Fruit fly (Drosophila melanogaster): ENCODE results near the gene Gr64c.

Gr64c gene

DNA sequence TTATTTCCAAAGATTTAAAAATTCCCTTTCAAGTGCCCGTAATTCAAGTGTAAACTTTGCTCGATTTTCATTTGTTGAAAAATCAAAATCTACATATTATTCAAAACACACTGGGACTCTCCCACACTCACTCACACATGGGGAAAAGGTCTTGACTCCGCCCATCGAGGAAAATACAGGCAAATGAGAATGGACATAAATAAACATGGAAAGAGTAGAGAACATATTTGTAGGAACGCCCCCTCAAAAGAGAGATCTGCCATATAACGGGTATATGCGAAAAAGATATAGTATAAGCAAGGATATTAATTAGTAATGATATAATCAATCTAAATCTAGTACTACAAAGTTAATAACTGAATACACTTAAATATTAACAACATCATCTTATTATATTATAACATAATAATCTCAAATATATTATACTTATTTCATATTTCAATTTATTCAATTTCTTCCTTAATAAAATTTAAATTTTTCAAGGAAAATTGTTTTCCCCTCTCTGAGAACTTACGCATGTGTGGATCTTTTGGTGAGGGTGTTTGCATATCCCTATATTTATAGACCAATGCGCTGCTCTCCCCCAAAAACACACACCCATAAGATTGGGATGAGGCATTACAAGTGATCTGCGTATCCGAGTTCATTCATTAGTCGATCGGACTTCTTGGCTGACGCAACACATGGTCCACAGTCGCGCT lies 10.0 kb upstream of the Gr64c start, which contains the start of gene FoxL1:
Gene FoxL1 (plus strand): TSS at position 651 of the 701 bp plus-strand sequence.
- peak; percentile 25 for TF ChIP-seq dmrt99B (tag; optimal IDR thresholded peaks at IDR 0.05)
- TF ChIP-seq CG2712 (tag; optimal IDR thresholded peaks at IDR 0.05) = peak; percentile 54
- peak; percentile 33 for TF ChIP-seq CG11504 (tag; optimal IDR thresholded peaks at IDR 0.05)
- peak in 1 of 2 experiments; percentile 40 for TF ChIP-seq Hr51 (GFP tag; optimal IDR thresholded peaks at IDR 0.05)
- no peak for TF ChIP-seq CG2116 (GFP tag; optimal IDR thresholded peaks at IDR 0.05)
- TF ChIP-seq Dad (GFP tag; optimal IDR thresholded peaks at IDR 0.05) = no peak
- no peak for TF ChIP-seq ara (GFP tag; IDR thresholded peaks at IDR 0.05)
- TF ChIP-seq CG18262 (tag; optimal IDR thresholded peaks at IDR 0.05) = peak; percentile 56
- peak; percentile 30 for TF ChIP-seq CG2678 (tag; optimal IDR thresholded peaks at IDR 0.05)
- no peak for TF ChIP-seq CG10959 (GFP tag; IDR thresholded peaks at IDR 0.05)
- peak; percentile 25 for TF ChIP-seq CG8924 (tag; optimal IDR thresholded peaks at IDR 0.05)
- no peak for TF ChIP-seq ken (GFP tag; IDR thresholded peaks at IDR 0.05)
- TF ChIP-seq CoRest (tag; optimal IDR thresholded peaks at IDR 0.05) = peak; percentile 22
- peak; percentile 21 for TF ChIP-seq Sox102F (GFP tag; optimal IDR thresholded peaks at IDR 0.05)
- peak; percentile 92 for TF ChIP-seq Nf-YB (GFP tag; optimal IDR thresholded peaks at IDR 0.05)
- TF ChIP-seq phol (tag; optimal IDR thresholded peaks at IDR 0.05) = peak; percentile 31
- TF ChIP-seq lola (GFP tag; optimal IDR thresholded peaks at IDR 0.05) = peak in 1 of 3 experiments; percentile 21
- peak; percentile 39 for TF ChIP-seq CG17829 (tag; optimal IDR thresholded peaks at IDR 0.05)
- TF ChIP-seq CG17361 (GFP tag; IDR thresholded peaks at IDR 0.05) = peak; percentile 40; the same call in 2 of the 3 replicates
- peak; percentile 2 for TF ChIP-seq CG7839 (tag; optimal IDR thresholded peaks at IDR 0.05)
- peak; percentile 10 for TF ChIP-seq dmrt11E (tag; optimal IDR thresholded peaks at IDR 0.05)
- peak; percentile 23 for TF ChIP-seq CG13424 (tag; optimal IDR thresholded peaks at IDR 0.05)
- peak; percentile 91 for TF ChIP-seq D19A (tag; optimal IDR thresholded peaks at IDR 0.05)
- TF ChIP-seq CG12391 (tag; optimal IDR thresholded peaks at IDR 0.05) = peak; percentile 21
- peak; percentile 37 for TF ChIP-seq grau (tag; optimal IDR thresholded peaks at IDR 0.05)
- TF ChIP-seq twi (tag; optimal IDR thresholded peaks at IDR 0.05) = no peak
- TF ChIP-seq Sox100B (GFP tag; optimal IDR thresholded peaks at IDR 0.05) = peak; percentile 10
- TF ChIP-seq CG31441 (GFP tag; IDR thresholded peaks at IDR 0.05) = peak; percentile 30; the same call in 1 of the 2 replicates
- TF ChIP-seq Tbp (GFP tag; optimal IDR thresholded peaks at IDR 0.05) = no peak
- peak; percentile 33 for TF ChIP-seq gem (tag; optimal IDR thresholded peaks at IDR 0.05)
- peak; percentile 92 for TF ChIP-seq Nf-YC (tag; optimal IDR thresholded peaks at IDR 0.05)
- no peak for TF ChIP-seq GATAe (GFP tag; conservative IDR thresholded peaks at IDR 0.05)
- TF ChIP-seq cg (GFP tag; optimal IDR thresholded peaks at IDR 0.05) = peak; percentile 34
- peak; percentile 32 for TF ChIP-seq nmo (GFP tag; optimal IDR thresholded peaks at IDR 0.05)
- peak in 1 of 2 experiments; percentile 14 for TF ChIP-seq bsh (GFP tag; optimal IDR thresholded peaks at IDR 0.05)

DNA sequence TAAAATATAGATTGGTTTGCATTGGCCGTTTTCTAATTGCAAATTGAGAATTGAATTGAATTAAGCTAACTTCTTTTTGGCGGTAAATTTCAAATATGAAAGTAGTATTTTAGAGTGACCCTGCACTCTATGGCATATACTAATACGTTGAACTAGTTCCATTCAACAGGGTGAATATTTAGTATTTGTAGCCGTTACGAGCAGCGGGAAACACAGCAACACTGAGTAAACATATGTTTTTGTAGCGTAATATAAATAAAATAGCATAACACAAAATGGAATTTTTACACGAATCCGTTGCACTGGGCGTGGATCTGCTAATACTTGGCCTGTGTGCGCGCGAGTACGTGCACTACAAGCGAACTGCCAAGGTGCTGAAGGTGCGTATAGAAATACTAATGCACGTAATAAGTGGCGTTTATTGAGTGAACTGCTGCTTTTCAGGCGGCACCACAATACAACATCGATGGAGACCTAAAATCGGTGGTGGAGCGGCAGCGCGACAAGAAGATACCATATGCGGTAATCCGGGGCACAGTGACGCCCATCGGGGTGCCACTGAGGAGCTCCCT lies 7.1 kb upstream of the Gr64c start, which contains the start of gene Mul1:
Gene Mul1 (plus strand): TSS at position 198 of the 572 bp plus-strand sequence.
- TF ChIP-seq CG14710 (tag; optimal IDR thresholded peaks at IDR 0.05) (peak; percentile 56), trem (tag; optimal IDR thresholded peaks at IDR 0.05) (peak; percentile 43), dpn (GFP tag; optimal IDR thresholded peaks at IDR 0.05) (no peak), so (GFP tag; IDR thresholded peaks at IDR 0.05) (no peak), CG17186 (GFP tag; optimal IDR thresholded peaks at IDR 0.05) (peak; percentile 24), dm (GFP tag; optimal IDR thresholded peaks at IDR 0.05) (no peak), hkb (optimal IDR thresholded peaks at IDR 0.05) (no peak), hkb (GFP tag; IDR thresholded peaks at IDR 0.05) (0 out of 2 replicates have a peak, but pooled peaks have one; percentile 8), slbo (GFP tag; IDR thresholded peaks at IDR 0.05) (no peak), CG12104 (GFP tag; optimal IDR thresholded peaks at IDR 0.05) (no peak), gfzf (GFP tag; optimal IDR thresholded peaks at IDR 0.05) (peak; percentile 88), CG12744 (GFP tag; optimal IDR thresholded peaks at IDR 0.05) (no peak), CG6689 (GFP tag; IDR thresholded peaks at IDR 0.05) (no peak), crp (GFP tag; optimal IDR thresholded peaks at IDR 0.05) (peak; percentile 68 to 92)

All from whole organism, embryonic.